Fruit fly (Drosophila melanogaster) whole organism, embryonic: ENCODE results near the gene zen.

Experiments used
- CG10431 ChIP-seq: fragments of 200-800 bp; sonication (Bioruptor generic); optimal IDR thresholded peaks from 3 replicates; lab custom pipeline; 2018; ENCODE audit warnings: missing biosample characterization, mild to moderate bottlenecking, missing genetic modification characterization
- CG10565 ChIP-seq: fragments of 200-800 bp; sonication (Bioruptor generic); optimal IDR thresholded peaks from 3 replicates; lab custom pipeline; 2016; ENCODE audit warnings: missing biosample characterization, mild to moderate bottlenecking, missing genetic modification characterization
- CG10979 ChIP-seq: fragments of 200-800 bp; sonication (Bioruptor generic); optimal IDR thresholded peaks from 2 replicates; lab custom pipeline; 2018; ENCODE audit warnings: missing biosample characterization, mild to moderate bottlenecking, missing genetic modification characterization, moderate library complexity
- CG11723 ChIP-seq: fragments of 200-800 bp; sonication (Bioruptor generic); optimal IDR thresholded peaks from 2 replicates; lab custom pipeline; 2017; ENCODE audit warnings: missing biosample characterization, mild to moderate bottlenecking, missing genetic modification characterization
- CG12155 ChIP-seq: fragments of 200-800 bp; sonication (Bioruptor generic); optimal IDR thresholded peaks from 3 replicates; lab custom pipeline; 2016; ENCODE audit warnings: missing biosample characterization, missing genetic modification characterization
- CG12299 ChIP-seq: fragments of 200-800 bp; sonication (Bioruptor generic); optimal IDR thresholded peaks from 2 replicates; lab custom pipeline; 2018; ENCODE audit warnings: missing biosample characterization, mild to moderate bottlenecking, missing genetic modification characterization
- CG14965 ChIP-seq: fragments of 200-800 bp; sonication (Bioruptor generic); optimal IDR thresholded peaks from 2 replicates; lab custom pipeline; 2016; ENCODE audit warnings: missing biosample characterization, missing genetic modification characterization, borderline replicate concordance
- CG1602 ChIP-seq: fragments of 200-800 bp; sonication (Bioruptor generic); optimal IDR thresholded peaks from 3 replicates; lab custom pipeline; 2016; ENCODE audit warnings: missing biosample characterization, missing genetic modification characterization
- CG1603 ChIP-seq: fragments of 200-800 bp; sonication (Bioruptor generic); optimal IDR thresholded peaks from 2 replicates; lab custom pipeline; 2019; ENCODE audit warnings: missing biosample characterization, mild to moderate bottlenecking, missing genetic modification characterization, moderate library complexity
- CG1647 ChIP-seq: fragments of 200-800 bp; sonication (Bioruptor generic); optimal IDR thresholded peaks from 3 replicates; lab custom pipeline; 2016; ENCODE audit warnings: missing biosample characterization, missing genetic modification characterization
- CG17385 ChIP-seq: fragments of 200-800 bp; sonication (Bioruptor generic); optimal IDR thresholded peaks from 3 replicates; lab custom pipeline; 2018; ENCODE audit warnings: missing biosample characterization, mild to moderate bottlenecking, missing genetic modification characterization
- CG17829 ChIP-seq: fragments of 200-800 bp; optimal IDR thresholded peaks from 2 replicates; lab custom pipeline; 2019; ENCODE audit warnings: missing biosample characterization, mild to moderate bottlenecking, missing genetic modification characterization, moderate library complexity
- CG1832 ChIP-seq: fragments of 200-800 bp; sonication (Bioruptor generic); optimal IDR thresholded peaks from 2 replicates; lab custom pipeline; 2017; ENCODE audit warnings: missing biosample characterization, mild to moderate bottlenecking, missing genetic modification characterization, inconsistent platforms
- CG32532 ChIP-seq: fragments of 200-800 bp; sonication (Bioruptor generic); IDR thresholded peaks from 2 replicates; pipeline ENCODE4 v1.3.6; 2022; ENCODE audit warnings: missing biosample characterization, missing genetic modification characterization
- CG3281 ChIP-seq: fragments of 200-800 bp; sonication (Bioruptor generic); optimal IDR thresholded peaks from 3 replicates; lab custom pipeline; 2017; ENCODE audit warnings: missing biosample characterization, mild to moderate bottlenecking, missing genetic modification characterization
- CG33557 ChIP-seq: fragments of 200-800 bp; sonication (Bioruptor generic); optimal IDR thresholded peaks from 2 replicates; lab custom pipeline; 2019; ENCODE audit warnings: missing biosample characterization, mild to moderate bottlenecking, missing genetic modification characterization, moderate library complexity
- CG34376 ChIP-seq: fragments of 200-800 bp; sonication (Bioruptor generic); optimal IDR thresholded peaks from 2 replicates; lab custom pipeline; 2018; ENCODE audit warnings: missing biosample characterization, mild to moderate bottlenecking, missing genetic modification characterization
- CG6654 ChIP-seq: fragments of 200-800 bp; sonication (Bioruptor generic); optimal IDR thresholded peaks from 2 replicates; lab custom pipeline; 2017; ENCODE audit warnings: missing biosample characterization, mild to moderate bottlenecking, missing genetic modification characterization
- CG6813 ChIP-seq: fragments of 200-800 bp; sonication (Bioruptor generic); optimal IDR thresholded peaks from 2 replicates; lab custom pipeline; 2017; ENCODE audit warnings: missing biosample characterization, missing genetic modification characterization, mild to moderate bottlenecking, moderate library complexity, missing genetic modification reagents
- CG6854 ChIP-seq: fragments of 200-800 bp; sonication (Bioruptor generic); optimal IDR thresholded peaks from 3 replicates; lab custom pipeline; 2017; ENCODE audit warnings: missing biosample characterization, mild to moderate bottlenecking, missing genetic modification characterization
- CG7271 ChIP-seq: fragments of 200-800 bp; sonication (Bioruptor generic); optimal IDR thresholded peaks from 2 replicates; lab custom pipeline; 2018; ENCODE audit warnings: missing biosample characterization, mild to moderate bottlenecking, missing genetic modification characterization, moderate library complexity
- CG8388 ChIP-seq: fragments of 200-800 bp; sonication (Bioruptor generic); optimal IDR thresholded peaks from 2 replicates; lab custom pipeline; 2019; ENCODE audit warnings: missing biosample characterization, mild to moderate bottlenecking, missing genetic modification characterization, moderate library complexity
- CG8924 ChIP-seq: fragments of 200-800 bp; optimal IDR thresholded peaks from 3 replicates; lab custom pipeline; 2019; ENCODE audit warnings: missing biosample characterization, mild to moderate bottlenecking, missing genetic modification characterization, moderate library complexity
- CG9437 ChIP-seq: fragments of 200-800 bp; sonication (Bioruptor generic); optimal IDR thresholded peaks from 2 replicates; lab custom pipeline; 2018; ENCODE audit warnings: missing biosample characterization, mild to moderate bottlenecking, missing genetic modification characterization
- Chrac-16 ChIP-seq: fragments of 200-800 bp; sonication (Bioruptor generic); optimal IDR thresholded peaks from 3 replicates; lab custom pipeline; 2016; ENCODE audit warnings: missing biosample characterization, missing genetic modification characterization
- ERR ChIP-seq: fragments of 200-800 bp; sonication (Bioruptor generic); optimal IDR thresholded peaks from 2 replicates; lab custom pipeline; 2016; ENCODE audit warnings: missing biosample characterization, missing genetic modification characterization
- Gsc ChIP-seq: fragments of 200-800 bp; sonication (Bioruptor generic); IDR thresholded peaks from 2 replicates; pipeline ENCODE4 v1.3.6; 2022; ENCODE audit warnings: missing biosample characterization, missing genetic modification characterization
- Hand ChIP-seq: fragments of 200-800 bp; sonication (Bioruptor generic); optimal IDR thresholded peaks from 2 replicates; lab custom pipeline; 2017; ENCODE audit warnings: mild to moderate bottlenecking, missing biosample characterization, missing genetic modification reagents, missing genetic modification characterization
- HmgZ ChIP-seq: fragments of 200-800 bp; sonication (Bioruptor generic); optimal IDR thresholded peaks from 2 replicates; lab custom pipeline; 2018; ENCODE audit warnings: missing biosample characterization, mild to moderate bottlenecking, missing genetic modification characterization
- Hr39 ChIP-seq: fragments of >200 bp; optimal IDR thresholded peaks from 2 replicates; lab custom pipeline; 2017
- Hr51 ChIP-seq, 2 experiments: fragments of 200-800 bp; sonication (Bioruptor generic); optimal IDR thresholded peaks; 2 replicates in 1 of 2; 3 replicates in 1 of 2; lab custom pipeline; 2016 to 2018; ENCODE audit warnings: missing biosample characterization in 2 of 2, missing genetic modification characterization in 2 of 2, mild to moderate bottlenecking in 1 of 2, moderate library complexity in 1 of 2
- Lim3 ChIP-seq: fragments of 200-800 bp; sonication (Bioruptor generic); IDR thresholded peaks from 2 replicates; pipeline ENCODE4 v1.3.6; 2022; ENCODE audit warnings: missing biosample characterization, missing genetic modification characterization
- Mad ChIP-seq: fragments of 200-800 bp; sonication (Bioruptor generic); optimal IDR thresholded peaks from 2 replicates; lab custom pipeline; 2016; ENCODE audit warnings: missing biosample characterization, missing genetic modification characterization
- Neu2 ChIP-seq: fragments of 200-800 bp; sonication (Bioruptor generic); optimal IDR thresholded peaks from 3 replicates; lab custom pipeline; 2016; ENCODE audit warnings: missing biosample characterization, missing genetic modification characterization, borderline replicate concordance
- Optix ChIP-seq: fragments of 200-800 bp; sonication (Bioruptor generic); IDR thresholded peaks from 3 replicates; pipeline ENCODE4 v1.3.6; 2022; ENCODE audit warnings: missing biosample characterization, missing genetic modification characterization
- Side ChIP-seq: fragments of 200-800 bp; sonication (Bioruptor generic); optimal IDR thresholded peaks from 2 replicates; lab custom pipeline; 2016; ENCODE audit warnings: missing biosample characterization, missing genetic modification characterization
- ash1 ChIP-seq: fragments of 200-800 bp; sonication (Bioruptor generic); optimal IDR thresholded peaks from 2 replicates; lab custom pipeline; 2018; ENCODE audit warnings: missing biosample characterization, mild to moderate bottlenecking, missing genetic modification characterization
- bigmax ChIP-seq: fragments of 200-800 bp; sonication (Bioruptor generic); optimal IDR thresholded peaks from 2 replicates; lab custom pipeline; 2018; ENCODE audit warnings: missing biosample characterization, mild to moderate bottlenecking, missing genetic modification characterization
- hbn ChIP-seq: fragments of 200-800 bp; sonication (Bioruptor generic); IDR thresholded peaks from 2 replicates; pipeline ENCODE4 v1.3.6; 2022; ENCODE audit warnings: missing biosample characterization, missing genetic modification characterization; ENCODE audit not compliant: partially characterized antibody
- her ChIP-seq: fragments of 200-800 bp; sonication (Bioruptor generic); optimal IDR thresholded peaks from 2 replicates; lab custom pipeline; 2016; ENCODE audit warnings: missing biosample characterization, missing genetic modification characterization
- otp ChIP-seq: fragments of 200-800 bp; sonication (Bioruptor generic); IDR thresholded peaks from 3 replicates; pipeline ENCODE4, ENCODE4 v1.3.6; 2022; ENCODE audit warnings: missing biosample characterization, missing genetic modification characterization
- peb ChIP-seq: fragments of 200-800 bp; sonication (Bioruptor generic); IDR thresholded peaks from 2 replicates; pipeline ENCODE4 v1.3.6; 2022; ENCODE audit warnings: missing biosample characterization, missing genetic modification characterization
- prd ChIP-seq, 3 experiments: fragments of >200 bp in 2 of 3; fragments of 200-800 bp in 1 of 3; sonication (Bioruptor generic) in 1 of 3; optimal IDR thresholded peaks in 2 of 3; IDR thresholded peaks in 1 of 3; 2 replicates in 2 of 3; 3 replicates in 1 of 3; pipeline versions ENCODE4 v1.3.6 to Lab custom; 2017 to 2022; ENCODE audit warnings: missing biosample characterization in 1 of 3, missing genetic modification characterization in 1 of 3
- pum ChIP-seq: fragments of 200-800 bp; sonication (Bioruptor generic); optimal IDR thresholded peaks from 2 replicates; lab custom pipeline; 2016; ENCODE audit warnings: missing biosample characterization, missing genetic modification characterization
- sd ChIP-seq: fragments of 200-800 bp; sonication (Bioruptor generic); optimal IDR thresholded peaks from 3 replicates; lab custom pipeline; 2018; ENCODE audit warnings: missing biosample characterization, mild to moderate bottlenecking, missing genetic modification characterization, moderate library complexity
- tll ChIP-seq, 2 experiments: fragments of 200-800 bp in 1 of 2; fragments of >200 bp in 1 of 2; sonication (Bioruptor generic) in 1 of 2; optimal IDR thresholded peaks; 2 replicates each; lab custom pipeline; 2017 to 2019; ENCODE audit warnings: missing biosample characterization in 2 of 2, missing genetic modification characterization in 2 of 2, mild to moderate bottlenecking in 1 of 2, moderate library complexity in 1 of 2
- toy ChIP-seq: fragments of 200-800 bp; sonication (Bioruptor generic); IDR thresholded peaks from 2 replicates; pipeline ENCODE4 v1.3.6; 2022; ENCODE audit warnings: missing biosample characterization, missing genetic modification characterization
- trem ChIP-seq: fragments of 200-800 bp; optimal IDR thresholded peaks from 3 replicates; lab custom pipeline; 2019; ENCODE audit warnings: missing biosample characterization, mild to moderate bottlenecking, missing genetic modification characterization, moderate library complexity
- usp ChIP-seq: fragments of >200 bp; optimal IDR thresholded peaks from 2 replicates; lab custom pipeline; 2017; ENCODE audit warnings: missing biosample characterization, missing genetic modification characterization
- zen ChIP-seq: fragments of 200-800 bp; sonication (Bioruptor generic); optimal IDR thresholded peaks from 3 replicates; lab custom pipeline; 2018; ENCODE audit warnings: missing biosample characterization, mild to moderate bottlenecking, missing genetic modification characterization, moderate library complexity

zen gene

DNA sequence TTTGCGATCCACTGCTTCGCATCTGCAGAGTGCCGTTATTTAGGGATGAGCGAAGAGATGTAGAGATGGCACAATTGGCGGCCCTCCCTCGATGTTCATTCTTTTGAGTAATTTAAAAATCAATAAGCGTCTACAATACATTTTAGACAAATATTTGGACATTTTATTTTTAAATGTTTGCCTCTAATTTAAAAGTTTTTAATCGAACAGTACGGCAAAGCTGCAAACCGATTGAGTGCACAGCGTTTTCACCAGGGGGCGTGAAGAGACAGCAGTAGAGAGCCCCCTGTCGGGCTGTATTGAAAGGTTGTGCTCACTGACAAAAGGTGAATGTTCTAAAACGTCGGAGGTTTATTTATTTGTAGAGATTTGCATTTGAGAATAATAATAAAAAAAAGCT lies 5.4 kb upstream of the zen start, which contains the start of gene bcd (continued):
- peak; percentile 29; the same call in 1 of the 2 replicates for TF ChIP-seq Gsc (GFP tag; lab: Robert Waterston, UW)
- 0 out of 2 replicates have a peak, but pooled peaks have one; percentile 43 for TF ChIP-seq hbn
- peak; percentile 42; the same call in 1 of the 2 replicates for TF ChIP-seq peb (GFP tag; lab: Robert Waterston, UW)
- peak; percentile 89 for TF ChIP-seq CG32532 (GFP tag; lab: Robert Waterston, UW)
- TF ChIP-seq CG8924 (tag; lab: Kevin White, UChicago): peak; percentile 66
- peak; percentile 2 for TF ChIP-seq ash1 (GFP tag; lab: Kevin White, UChicago)
- TF ChIP-seq CG6654: peak; percentile 25
- peak; percentile 51 for TF ChIP-seq CG10979 (tag; lab: Kevin White, UChicago)
- TF ChIP-seq CG3281 (GFP tag; lab: Kevin White, UChicago): peak; percentile 33
- peak; percentile 19 for TF ChIP-seq CG12299 (tag; lab: Kevin White, UChicago)
- TF ChIP-seq CG11723 (GFP tag; lab: Kevin White, UChicago): no peak
- TF ChIP-seq HmgZ: peak; percentile 71
- no peak for TF ChIP-seq CG10431 (GFP tag; lab: Kevin White, UChicago)
- TF ChIP-seq bigmax (GFP tag; lab: Kevin White, UChicago): no peak
- TF ChIP-seq CG12155 (GFP tag; lab: Kevin White, UChicago): peak; percentile 54
- TF ChIP-seq ERR (GFP tag; lab: Kevin White, UChicago): peak; percentile 21
- TF ChIP-seq her: peak; percentile 67
- TF ChIP-seq CG1602 (GFP tag; lab: Kevin White, UChicago): peak; percentile 81
- TF ChIP-seq Mad: peak; percentile 70
- TF ChIP-seq tll (GFP tag; optimal IDR thresholded peaks at IDR 0.05; lab: Kevin White, UChicago): no peak
- peak; percentile 78 for TF ChIP-seq Optix (GFP tag; lab: Robert Waterston, UW)
- no peak for TF ChIP-seq usp (GFP tag; lab: Kevin White, UChicago)
- TF ChIP-seq Lim3 (GFP tag; lab: Robert Waterston, UW): no peak
- no peak for TF ChIP-seq CG10565 (GFP tag; lab: Kevin White, UChicago)
- TF ChIP-seq CG17829: peak; percentile 80
- peak; percentile 51 for TF ChIP-seq CG17385 (GFP tag; lab: Kevin White, UChicago)
- TF ChIP-seq CG33557 (GFP tag; lab: Kevin White, UChicago): peak; percentile 56
- no peak for TF ChIP-seq Hand (GFP tag; lab: Kevin White, UChicago)
- TF ChIP-seq otp (GFP tag; lab: Robert Waterston, UW): peak; percentile 83
- no peak for TF ChIP-seq CG6854 (GFP tag; lab: Kevin White, UChicago)
- peak; percentile 27 for TF ChIP-seq CG6813
- peak; percentile 97 for TF ChIP-seq zen
- TF ChIP-seq CG9437 (GFP tag; lab: Kevin White, UChicago): peak; percentile 23
- no peak for TF ChIP-seq sd (tag; lab: Kevin White, UChicago)
- peak; percentile 72 for TF ChIP-seq trem (tag; lab: Kevin White, UChicago)
- no peak for TF ChIP-seq Neu2
- TF ChIP-seq CG1832: no peak
- no peak for TF ChIP-seq Hr39 (lab: Kevin White, UChicago)
- peak; percentile 90 for TF ChIP-seq Chrac-16 (GFP tag; lab: Kevin White, UChicago)
- TF ChIP-seq CG7271 (tag; lab: Kevin White, UChicago): peak; percentile 55
- peak; percentile 65 for TF ChIP-seq CG1647
- no peak for TF ChIP-seq CG34376 (GFP tag; lab: Kevin White, UChicago)
- no peak for TF ChIP-seq toy (GFP tag; lab: Robert Waterston, UW)
- TF ChIP-seq CG14965 (GFP tag; lab: Kevin White, UChicago): peak; percentile 2
- peak; percentile 38 for TF ChIP-seq CG8388 (GFP tag; lab: Kevin White, UChicago)
- no peak for TF ChIP-seq prd (optimal IDR thresholded peaks at IDR 0.05; lab: Kevin White, UChicago)
- TF ChIP-seq prd (GFP tag; IDR thresholded peaks at IDR 0.05; lab: Robert Waterston, UW): peak; percentile 92
- TF ChIP-seq CG1603 (tag; lab: Kevin White, UChicago): peak; percentile 76
- peak; percentile 86 for TF ChIP-seq pum
- TF ChIP-seq Hr51 (GFP tag; optimal IDR thresholded peaks at IDR 0.05; lab: Kevin White, UChicago): peak; percentile 38 to 59
- peak; percentile 65 for TF ChIP-seq Side (GFP tag; lab: Kevin White, UChicago)
